Worm (Caenorhabditis elegans): ENCODE measurements around the gene C03B1.14.

- no peak for TF ChIP-seq isw-1 (GFP tag; IDR thresholded peaks at IDR 0.05)
- TF ChIP-seq skn-1 (tag; optimal IDR thresholded peaks at IDR 0.05) = no peak
- no peak for TF ChIP-seq nhr-90 (tag; optimal IDR thresholded peaks at IDR 0.05; ENCODE audit: poor library complexity)
- TF ChIP-seq unc-130 (tag; optimal IDR thresholded peaks at IDR 0.05) = no peak
- no peak for TF ChIP-seq ama-1 (optimal IDR thresholded peaks at IDR 0.05)
- TF ChIP-seq mep-1 (tag; optimal IDR thresholded peaks at IDR 0.05) = no peak
- no peak for TF ChIP-seq egl-27 (tag; optimal IDR thresholded peaks at IDR 0.05)
- no peak for TF ChIP-seq unc-62 (GFP tag; optimal IDR thresholded peaks at IDR 0.05)
- TF ChIP-seq snpc-4 (tag; optimal IDR thresholded peaks at IDR 0.05) = no peak
- TF ChIP-seq nhr-76 (tag; optimal IDR thresholded peaks at IDR 0.05) = no peak
- no peak for TF ChIP-seq ztf-11 (tag; optimal IDR thresholded peaks at IDR 0.05)
- no peak for TF ChIP-seq pag-3 (tag; optimal IDR thresholded peaks at IDR 0.05; ENCODE audit: borderline replicate concordance, insufficient read depth)
Measured at ce11 chrX:6355030-6355635, 5.4 kb downstream of the C03B1.14 start, which contains the start of gene C03B1.5.

All from whole organism, L1 larva.